Fruit fly (Drosophila melanogaster): Measurements from ENCODE around the gene CG3862.

CG3862 gene

dm6 chr2L:852647-853111 is 27.0 kb upstream of the CG3862 start, which contains the start of the genes CG4291 and kraken (continued):
- TF ChIP-seq CG9139 (GFP tag; optimal IDR thresholded peaks at IDR 0.05) (no peak), cyc (GFP tag; optimal IDR thresholded peaks at IDR 0.05) (peak; percentile 28), fd85E (GFP tag; optimal IDR thresholded peaks at IDR 0.05) (no peak), eg (GFP tag; IDR thresholded peaks at IDR 0.05) (peak; percentile 53; the same call in 2 of the 3 replicates), Sox15 (GFP tag; optimal IDR thresholded peaks at IDR 0.05) (no peak), CG7368 (GFP tag; optimal IDR thresholded peaks at IDR 0.05) (no peak), dac (GFP tag; optimal IDR thresholded peaks at IDR 0.05) (no peak), Hr38 (GFP tag; optimal IDR thresholded peaks at IDR 0.05) (no peak), Eip93F (GFP tag; optimal IDR thresholded peaks at IDR 0.05) (no peak), vri (GFP tag; optimal IDR thresholded peaks at IDR 0.05) (peak; percentile 18), Gug (GFP tag; IDR thresholded peaks at IDR 0.05) (no peak), lz (GFP tag; optimal IDR thresholded peaks at IDR 0.05) (peak; percentile 24), CG6854 (GFP tag; optimal IDR thresholded peaks at IDR 0.05) (no peak), CG1621 (tag; optimal IDR thresholded peaks at IDR 0.05) (peak; percentile 75)

dm6 chr2L:850727-851257 is 25.1 kb upstream of the CG3862 start, which contains the start of gene drongo:
TSS of gene drongo (minus strand) at chr2L:851071.
- TF ChIP-seq CG3032 (tag; optimal IDR thresholded peaks at IDR 0.05), result peak; percentile 11
- no peak for TF ChIP-seq pdm3 (GFP tag; optimal IDR thresholded peaks at IDR 0.05)
- TF ChIP-seq Eip75B (GFP tag; optimal IDR thresholded peaks at IDR 0.05), result no peak
- TF ChIP-seq Sox15 (GFP tag; optimal IDR thresholded peaks at IDR 0.05), result no peak
- no peak for TF ChIP-seq fd85E (GFP tag; optimal IDR thresholded peaks at IDR 0.05)
- no peak for TF ChIP-seq Sox102F (GFP tag; optimal IDR thresholded peaks at IDR 0.05)
- peak; percentile 27 for TF ChIP-seq Met (GFP tag; optimal IDR thresholded peaks at IDR 0.05)
- TF ChIP-seq Ets96B (tag; optimal IDR thresholded peaks at IDR 0.05), result no peak
- no peak for TF ChIP-seq CG32006 (GFP tag; optimal IDR thresholded peaks at IDR 0.05)
- TF ChIP-seq CG34406 (GFP tag; optimal IDR thresholded peaks at IDR 0.05), result no peak
- peak; percentile 33 for TF ChIP-seq CG9139 (GFP tag; optimal IDR thresholded peaks at IDR 0.05)
- peak; percentile 51; the same call in 1 of the 3 replicates for TF ChIP-seq eg (GFP tag; IDR thresholded peaks at IDR 0.05)
- peak; percentile 21 for TF ChIP-seq net (GFP tag; optimal IDR thresholded peaks at IDR 0.05)
- peak; percentile 46; the same call in 1 of the 2 replicates for TF ChIP-seq CG15336 (GFP tag; IDR thresholded peaks at IDR 0.05)
- peak; percentile 18 for TF ChIP-seq topi (GFP tag; optimal IDR thresholded peaks at IDR 0.05)
- no peak for TF ChIP-seq CG10631 (GFP tag; optimal IDR thresholded peaks at IDR 0.05)
- TF ChIP-seq Sox14 (GFP tag; optimal IDR thresholded peaks at IDR 0.05), result peak; percentile 60
- TF ChIP-seq acj6 (GFP tag; optimal IDR thresholded peaks at IDR 0.05), result no peak
- no peak for TF ChIP-seq CG31627 (GFP tag; optimal IDR thresholded peaks at IDR 0.05)
- TF ChIP-seq CG16779 (tag; optimal IDR thresholded peaks at IDR 0.05), result peak; percentile 4
- no peak for TF ChIP-seq CG6792 (GFP tag; optimal IDR thresholded peaks at IDR 0.05)
- TF ChIP-seq Hr38 (GFP tag; optimal IDR thresholded peaks at IDR 0.05), result no peak
- no peak for TF ChIP-seq Hr4 (GFP tag; optimal IDR thresholded peaks at IDR 0.05)
- no peak for TF ChIP-seq salr (GFP tag; optimal IDR thresholded peaks at IDR 0.05)
- TF ChIP-seq CG4318 (GFP tag; optimal IDR thresholded peaks at IDR 0.05), result no peak
- no peak for TF ChIP-seq dac (GFP tag; optimal IDR thresholded peaks at IDR 0.05)
- no peak for TF ChIP-seq Ets21C (GFP tag; optimal IDR thresholded peaks at IDR 0.05)
- TF ChIP-seq achi (GFP tag; optimal IDR thresholded peaks at IDR 0.05), result no peak
- TF ChIP-seq CG8632 (GFP tag; optimal IDR thresholded peaks at IDR 0.05), result no peak
- no peak for TF ChIP-seq CG10669 (GFP tag; optimal IDR thresholded peaks at IDR 0.05)
- TF ChIP-seq CG6163 (GFP tag; IDR thresholded peaks at IDR 0.05), result peak; percentile 64
- peak; percentile 61 for TF ChIP-seq vri (GFP tag; optimal IDR thresholded peaks at IDR 0.05)
- peak; percentile 19 for TF ChIP-seq lz (GFP tag; optimal IDR thresholded peaks at IDR 0.05)
- TF ChIP-seq dsx (GFP tag; optimal IDR thresholded peaks at IDR 0.05; ENCODE audit: poor library complexity, severe bottlenecking), result peak; percentile 58
- TF ChIP-seq OdsH (GFP tag; optimal IDR thresholded peaks at IDR 0.05), result no peak
- no peak for TF ChIP-seq CG7368 (GFP tag; optimal IDR thresholded peaks at IDR 0.05)
- TF ChIP-seq fkh (GFP tag; optimal IDR thresholded peaks at IDR 0.05), result peak; percentile 90
- peak; percentile 49 for TF ChIP-seq esn (GFP tag; optimal IDR thresholded peaks at IDR 0.05)
- TF ChIP-seq CG8119 (GFP tag; IDR thresholded peaks at IDR 0.05), result peak; percentile 13; the same call in 1 of the 3 replicates
- peak; percentile 15 for TF ChIP-seq cyc (GFP tag; optimal IDR thresholded peaks at IDR 0.05)
- no peak for TF ChIP-seq Gug (GFP tag; IDR thresholded peaks at IDR 0.05)
- no peak for TF ChIP-seq Blimp-1 (GFP tag; optimal IDR thresholded peaks at IDR 0.05)
- no peak for TF ChIP-seq CG11294 (GFP tag; IDR thresholded peaks at IDR 0.05)
- TF ChIP-seq Eip78C (GFP tag), result peak; percentile 74
- no peak for TF ChIP-seq spab (GFP tag; optimal IDR thresholded peaks at IDR 0.05)

Data from whole organism, prepupa.